Worm (Caenorhabditis elegans): ENCODE measurements around the gene srh-80.
"Not testable (repeated sequence)": the region's sequence is repeated elsewhere in the genome, so short reads cannot be mapped to it uniquely, and the experiment has no call there.

srh-80 gene

ce11 chrV:211388-212168 is 8.2 kb upstream of the srh-80 start:
- no peak for TF ChIP-seq ceh-43 (GFP tag; optimal IDR thresholded peaks at IDR 0.05)
- no peak for TF ChIP-seq lin-13 (tag; optimal IDR thresholded peaks at IDR 0.05)
- no peak for TF ChIP-seq bed-3 (GFP tag; optimal IDR thresholded peaks at IDR 0.05)
- TF ChIP-seq elt-3 (tag; optimal IDR thresholded peaks at IDR 0.05): no peak
- TF ChIP-seq unc-120 (tag; optimal IDR thresholded peaks at IDR 0.05; ENCODE audit: poor library complexity, severe bottlenecking): no peak
- no peak for TF ChIP-seq blmp-1 (tag; optimal IDR thresholded peaks at IDR 0.05)
- no peak for TF ChIP-seq mep-1 (tag; optimal IDR thresholded peaks at IDR 0.05)
- TF ChIP-seq ces-1 (GFP tag; optimal IDR thresholded peaks at IDR 0.05): no peak
- TF ChIP-seq ztf-11 (tag; optimal IDR thresholded peaks at IDR 0.05): no peak
- no peak for TF ChIP-seq mab-5 (tag; optimal IDR thresholded peaks at IDR 0.05)
- TF ChIP-seq nhr-28 (tag; optimal IDR thresholded peaks at IDR 0.05): no peak

ce11 chrV:212687-213086 is 7.0 kb upstream of the srh-80 start, which contains the start of gene DC2.5:
Gene DC2.5 (minus strand): TSS chrV:212787.
- TF ChIP-seq lin-32 (GFP tag; optimal IDR thresholded peaks at IDR 0.05); mls-2 (tag; optimal IDR thresholded peaks at IDR 0.05); drap-1 (GFP tag; optimal IDR thresholded peaks at IDR 0.05): not testable (repeated sequence)

ce11 chrV:215697-216096 is 4.0 kb upstream of the srh-80 start:
- TF ChIP-seq zip-8 (tag; optimal IDR thresholded peaks at IDR 0.05) (no peak), cnd-1 (tag; optimal IDR thresholded peaks at IDR 0.05) (no peak), unc-62 (GFP tag; optimal IDR thresholded peaks at IDR 0.05) (no peak), unc-39 (tag; optimal IDR thresholded peaks at IDR 0.05) (no peak), nhr-237 (tag; optimal IDR thresholded peaks at IDR 0.05) (no peak), mls-2 (tag; optimal IDR thresholded peaks at IDR 0.05) (no peak), elt-3 (tag; optimal IDR thresholded peaks at IDR 0.05) (no peak), lin-13 (tag; optimal IDR thresholded peaks at IDR 0.05) (no peak), nhr-2 (tag; optimal IDR thresholded peaks at IDR 0.05) (no peak), pha-4 (tag; optimal IDR thresholded peaks at IDR 0.05) (no peak), mep-1 (tag; optimal IDR thresholded peaks at IDR 0.05) (no peak), sem-2 (GFP tag; optimal IDR thresholded peaks at IDR 0.05) (no peak), blmp-1 (tag; optimal IDR thresholded peaks at IDR 0.05) (no peak)

- TF ChIP-seq mep-1 (tag; optimal IDR thresholded peaks at IDR 0.05) (no peak), lin-32 (GFP tag; optimal IDR thresholded peaks at IDR 0.05) (no peak), drap-1 (GFP tag; optimal IDR thresholded peaks at IDR 0.05) (no peak), mab-5 (tag; optimal IDR thresholded peaks at IDR 0.05) (no peak), elt-3 (tag; optimal IDR thresholded peaks at IDR 0.05) (no peak), unc-120 (tag; optimal IDR thresholded peaks at IDR 0.05; ENCODE audit: poor library complexity, severe bottlenecking) (no peak), nhr-76 (tag; optimal IDR thresholded peaks at IDR 0.05) (no peak), pha-4 (tag; optimal IDR thresholded peaks at IDR 0.05) (no peak)
These were observed 2.9 kb upstream of the srh-80 start, which contains the start of gene srh-78 for ce11 chrV:216847-217246. Gene srh-78 (plus strand): TSS chrV:217147.

- TF ChIP-seq zip-8 (tag; optimal IDR thresholded peaks at IDR 0.05): peak; percentile 91
These were observed 2.3 kb downstream of the srh-80 start for ce11 chrV:222008-222407.

ce11 chrV:234572-234971 is 14.8 kb downstream of the srh-80 start, which contains the start of gene kin-33:
Gene kin-33 (minus strand): TSS chrV:234672.
- TF ChIP-seq ceh-43 (GFP tag; optimal IDR thresholded peaks at IDR 0.05) (no peak), nhr-237 (tag; optimal IDR thresholded peaks at IDR 0.05) (no peak), elt-3 (tag; optimal IDR thresholded peaks at IDR 0.05) (no peak), flh-1 (GFP tag; optimal IDR thresholded peaks at IDR 0.05) (no peak), hlh-1 (tag; optimal IDR thresholded peaks at IDR 0.05) (no peak), mls-2 (tag; optimal IDR thresholded peaks at IDR 0.05) (no peak), drap-1 (GFP tag; optimal IDR thresholded peaks at IDR 0.05) (no peak), lin-13 (tag; optimal IDR thresholded peaks at IDR 0.05) (no peak), nhr-12 (tag; optimal IDR thresholded peaks at IDR 0.05) (no peak), ham-2 (GFP tag; optimal IDR thresholded peaks at IDR 0.05) (no peak), elt-1 (tag; optimal IDR thresholded peaks at IDR 0.05; ENCODE audit: borderline replicate concordance, insufficient read depth) (no peak), tbx-8 (GFP tag; optimal IDR thresholded peaks at IDR 0.05) (no peak), snpc-4 (tag; optimal IDR thresholded peaks at IDR 0.05) (no peak), cnd-1 (tag; optimal IDR thresholded peaks at IDR 0.05) (no peak), ztf-11 (tag; optimal IDR thresholded peaks at IDR 0.05) (no peak), nhr-76 (tag; optimal IDR thresholded peaks at IDR 0.05) (no peak), blmp-1 (tag; optimal IDR thresholded peaks at IDR 0.05) (no peak), nhr-2 (tag; optimal IDR thresholded peaks at IDR 0.05) (no peak)

Data from whole organism, mixed stage, embryonic.